Worm (Caenorhabditis elegans): ENCODE measurements around the gene let-2.

let-2 gene

DNA sequence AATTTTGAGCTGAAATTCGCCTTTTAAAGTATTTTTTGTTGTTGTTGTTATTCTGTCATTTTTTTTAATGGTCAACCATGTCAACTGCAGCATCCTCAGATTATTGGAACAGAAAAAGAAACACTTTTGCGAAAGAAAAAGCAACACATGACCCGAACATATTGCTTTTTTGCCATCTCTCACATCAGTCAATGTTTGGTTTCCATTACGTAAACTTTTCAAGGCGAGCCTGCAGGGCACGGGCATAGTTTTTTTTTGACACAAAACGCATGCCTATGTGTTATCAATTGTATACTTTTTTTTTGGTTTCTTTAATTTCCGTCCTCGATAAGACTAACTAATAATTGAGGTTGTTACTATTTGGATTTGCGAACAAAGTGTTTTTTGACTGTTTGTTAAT is 51.7 kb downstream of the let-2 start:
- TF ChIP-seq elt-2 (tag; optimal IDR thresholded peaks at IDR 0.05) (peak; percentile 39), lin-14 (GFP tag; optimal IDR thresholded peaks at IDR 0.05) (peak; percentile 0), rnt-1 (tag; optimal IDR thresholded peaks at IDR 0.05) (no peak)

DNA sequence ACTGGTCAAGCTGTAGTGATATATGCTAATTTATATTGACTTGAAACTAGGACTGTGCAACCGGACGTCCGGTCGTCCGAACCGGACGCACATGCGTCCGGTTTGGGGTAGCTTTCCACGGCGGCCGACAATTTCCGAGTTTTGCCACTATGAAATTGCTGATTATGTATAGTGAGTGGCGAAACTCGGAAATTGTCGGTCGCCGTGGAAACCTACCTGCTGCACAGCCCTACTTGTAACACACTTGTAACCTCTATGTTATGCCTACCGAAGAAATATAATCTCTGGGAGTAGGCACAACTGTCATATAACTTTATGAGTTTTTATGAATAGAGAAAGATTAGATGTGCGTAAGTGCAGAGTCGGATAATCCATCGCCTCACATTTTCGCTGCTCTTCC is 52.2 kb downstream of the let-2 start:
- TF ChIP-seq F16B12.6 (tag; optimal IDR thresholded peaks at IDR 0.05) (no peak), aha-1 (tag; optimal IDR thresholded peaks at IDR 0.05) (no peak), unc-30 (tag; optimal IDR thresholded peaks at IDR 0.05) (no peak), nhr-12 (tag; optimal IDR thresholded peaks at IDR 0.05) (no peak), snpc-4 (tag; optimal IDR thresholded peaks at IDR 0.05) (peak; percentile 50)

DNA sequence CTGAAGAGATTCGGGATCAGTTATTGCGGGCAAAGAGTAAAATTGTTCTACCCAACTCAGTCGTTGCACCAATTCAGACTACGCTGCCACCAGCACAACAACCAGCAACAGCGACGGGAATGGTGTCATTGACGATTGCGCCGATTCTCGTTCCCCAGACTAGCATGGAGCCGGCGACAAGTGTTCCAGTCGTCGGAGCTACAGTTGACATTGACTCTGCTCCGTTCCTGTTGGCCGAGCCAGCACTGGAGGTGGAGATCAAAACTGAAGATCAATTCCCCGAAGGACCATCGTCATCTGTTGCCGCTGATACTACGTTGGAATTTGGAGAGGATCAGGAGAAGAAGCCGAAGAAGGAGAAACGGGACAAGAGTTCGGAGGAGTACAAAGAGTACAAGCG is 53.7 kb downstream of the let-2 start:
- TF ChIP-seq lin-39 (tag; optimal IDR thresholded peaks at IDR 0.05) (no peak), pag-3 (tag; optimal IDR thresholded peaks at IDR 0.05; ENCODE audit: borderline replicate concordance, insufficient read depth) (no peak), fos-1 (tag; optimal IDR thresholded peaks at IDR 0.05) (no peak), fkh-10 (GFP tag; optimal IDR thresholded peaks at IDR 0.05) (no peak), egl-27 (tag; optimal IDR thresholded peaks at IDR 0.05) (no peak), isw-1 (GFP tag; IDR thresholded peaks at IDR 0.05) (no peak), ceh-63 (GFP tag; optimal IDR thresholded peaks at IDR 0.05) (no peak), ets-5 (GFP tag; IDR thresholded peaks at IDR 0.05) (no peak), unc-86 (tag; optimal IDR thresholded peaks at IDR 0.05) (no peak)

DNA sequence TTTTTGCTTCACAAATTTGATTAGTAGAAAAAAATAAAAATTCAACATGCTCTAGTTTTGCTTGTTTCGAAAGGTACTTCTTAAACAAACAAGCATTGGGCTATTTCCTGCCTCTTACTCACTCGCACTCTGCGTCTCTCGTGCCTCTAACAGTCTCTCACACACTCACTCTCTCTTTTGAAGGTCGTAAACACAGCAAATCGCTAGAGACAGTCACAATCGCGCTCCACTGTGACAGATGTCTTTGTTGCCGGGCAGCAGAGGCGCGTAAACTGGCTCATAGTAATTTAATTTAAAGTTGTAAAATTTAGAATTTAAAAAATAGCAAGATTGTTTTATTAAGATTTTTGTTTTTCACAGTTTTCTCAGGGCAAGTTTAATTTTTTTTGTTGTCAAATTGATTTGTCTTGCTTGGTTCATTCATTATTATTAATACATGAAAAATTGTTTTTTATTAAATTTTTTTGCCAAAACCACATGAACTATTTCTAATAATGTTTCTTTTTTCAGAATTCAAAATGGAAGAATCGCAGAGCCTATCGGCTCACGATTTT is 57.1 kb downstream of the let-2 start, which contains the start of gene taf-3:
TSS of gene taf-3 (plus strand) at position 504 of the 554 bp plus-strand sequence.
- TF ChIP-seq ets-5 (GFP tag; IDR thresholded peaks at IDR 0.05): no peak
- TF ChIP-seq efl-3 (GFP tag; optimal IDR thresholded peaks at IDR 0.05): no peak
- peak in 2 of 3 experiments; percentile 46 to 52 for TF ChIP-seq dpl-1 (GFP tag; optimal IDR thresholded peaks at IDR 0.05)
- TF ChIP-seq C04F5.9 (tag; optimal IDR thresholded peaks at IDR 0.05): no peak
- peak; percentile 43 for TF ChIP-seq tbx-2 (tag; optimal IDR thresholded peaks at IDR 0.05)
- TF ChIP-seq nhr-19 (GFP tag; conservative IDR thresholded peaks at IDR 0.05): no peak
- TF ChIP-seq elt-2 (tag; optimal IDR thresholded peaks at IDR 0.05): peak; percentile 25
- no peak for TF ChIP-seq zag-1 (tag; optimal IDR thresholded peaks at IDR 0.05)
- peak; percentile 58 for TF ChIP-seq nhr-71 (tag; optimal IDR thresholded peaks at IDR 0.05)
- TF ChIP-seq mab-9 (GFP tag; IDR thresholded peaks at IDR 0.05): no peak
- peak; percentile 59 for TF ChIP-seq C16A3.4 (tag; optimal IDR thresholded peaks at IDR 0.05)
- peak; percentile 62 for TF ChIP-seq nhr-20 (tag; optimal IDR thresholded peaks at IDR 0.05)
- TF ChIP-seq aha-1 (tag; optimal IDR thresholded peaks at IDR 0.05): no peak
- no peak for TF ChIP-seq nhr-28 (tag; optimal IDR thresholded peaks at IDR 0.05)
- no peak for TF ChIP-seq fkh-4 (tag; optimal IDR thresholded peaks at IDR 0.05; ENCODE audit: borderline replicate concordance)
- peak; percentile 33 for TF ChIP-seq nhr-47 (tag; optimal IDR thresholded peaks at IDR 0.05)
- TF ChIP-seq nhr-11 (tag; optimal IDR thresholded peaks at IDR 0.05): no peak
- TF ChIP-seq ama-1 (optimal IDR thresholded peaks at IDR 0.05): no peak
- no peak for TF ChIP-seq nhr-12 (tag; optimal IDR thresholded peaks at IDR 0.05)
- peak; percentile 57 for TF ChIP-seq snu-23 (GFP tag; optimal IDR thresholded peaks at IDR 0.05)
- TF ChIP-seq pag-3 (tag; optimal IDR thresholded peaks at IDR 0.05; ENCODE audit: borderline replicate concordance, insufficient read depth): no peak
- no peak for TF ChIP-seq aly-2 (tag; optimal IDR thresholded peaks at IDR 0.05)
- TF ChIP-seq ztf-4 (tag; optimal IDR thresholded peaks at IDR 0.05): no peak
- peak; percentile 35 for TF ChIP-seq nhr-85 (tag)
- TF ChIP-seq ces-1 (GFP tag; optimal IDR thresholded peaks at IDR 0.05): no peak
- TF ChIP-seq vab-15 (tag; optimal IDR thresholded peaks at IDR 0.05): no peak
- TF ChIP-seq hlh-4 (tag; optimal IDR thresholded peaks at IDR 0.05): no peak
- peak; percentile 34 for TF ChIP-seq mep-1 (tag; optimal IDR thresholded peaks at IDR 0.05)
- TF ChIP-seq Y116A8C.19 (tag; optimal IDR thresholded peaks at IDR 0.05; ENCODE audit: borderline replicate concordance): no peak
- TF ChIP-seq mef-2 (tag; optimal IDR thresholded peaks at IDR 0.05): no peak
- no peak for TF ChIP-seq unc-62 (GFP tag; optimal IDR thresholded peaks at IDR 0.05)
- TF ChIP-seq lsy-2 (tag; optimal IDR thresholded peaks at IDR 0.05): peak; percentile 22 to 64
- no peak for TF ChIP-seq F16B12.6 (tag; optimal IDR thresholded peaks at IDR 0.05)
- no peak for TF ChIP-seq egl-27 (tag; optimal IDR thresholded peaks at IDR 0.05)
- TF ChIP-seq snpc-4 (tag; optimal IDR thresholded peaks at IDR 0.05): no peak
- TF ChIP-seq lin-13 (GFP tag; optimal IDR thresholded peaks at IDR 0.05): no peak
- TF ChIP-seq hpl-2 (GFP tag; optimal IDR thresholded peaks at IDR 0.05): no peak
- peak in 1 of 2 experiments; percentile 60 for TF ChIP-seq mdl-1 (tag; optimal IDR thresholded peaks at IDR 0.05)
